Fruit fly (Drosophila melanogaster): ENCODE data around the gene Grp170.

Grp170 gene

DNA sequence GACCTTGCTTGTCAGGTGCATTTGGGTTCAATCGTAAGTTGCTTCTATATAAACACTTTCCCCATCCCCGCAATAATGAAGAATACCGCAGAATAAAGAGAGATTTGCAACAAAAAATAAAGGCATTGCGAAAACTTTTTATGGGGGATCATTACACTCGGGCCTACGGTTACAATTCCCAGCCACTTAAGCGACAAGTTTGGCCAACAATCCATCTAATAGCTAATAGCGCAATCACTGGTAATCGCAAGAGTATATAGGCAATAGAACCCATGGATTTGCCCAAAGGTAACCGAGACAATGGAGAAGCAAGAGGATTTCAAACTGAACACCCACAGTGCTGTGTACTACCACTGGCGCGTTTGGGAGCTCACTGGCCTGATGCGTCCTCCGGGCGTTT is 28.9 kb downstream of the Grp170 start, which contains the start of gene Or2a:
Gene Or2a (plus strand): TSS at position 301 of the 400 bp plus-strand sequence.
- TF ChIP-seq Hnf4 (GFP tag; optimal IDR thresholded peaks at IDR 0.05) (no peak), foxo (GFP tag; optimal IDR thresholded peaks at IDR 0.05) (no peak), Mio (GFP tag; optimal IDR thresholded peaks at IDR 0.05) (no peak), pan (optimal IDR thresholded peaks at IDR 0.05) (no peak), GATAd (GFP tag; optimal IDR thresholded peaks at IDR 0.05) (no peak), Hr78 (GFP tag; optimal IDR thresholded peaks at IDR 0.05) (no peak), tai (GFP tag; optimal IDR thresholded peaks at IDR 0.05) (no peak), Sp1 (GFP tag; optimal IDR thresholded peaks at IDR 0.05) (no peak), sage (GFP tag; optimal IDR thresholded peaks at IDR 0.05) (no peak), dsf (GFP tag; optimal IDR thresholded peaks at IDR 0.05; ENCODE audit: borderline replicate concordance) (no peak)

dm6 chrX:2244753-2245152 is 30.1 kb downstream of the Grp170 start:
- TF ChIP-seq lola (GFP tag; optimal IDR thresholded peaks at IDR 0.05), result no peak
- TF ChIP-seq dmrt93B (GFP tag; optimal IDR thresholded peaks at IDR 0.05), result no peak
- TF ChIP-seq Hnf4 (GFP tag; optimal IDR thresholded peaks at IDR 0.05), result no peak
- TF ChIP-seq ey (GFP tag; optimal IDR thresholded peaks at IDR 0.05), result no peak
- no peak for TF ChIP-seq brk (GFP tag; optimal IDR thresholded peaks at IDR 0.05)

DNA sequence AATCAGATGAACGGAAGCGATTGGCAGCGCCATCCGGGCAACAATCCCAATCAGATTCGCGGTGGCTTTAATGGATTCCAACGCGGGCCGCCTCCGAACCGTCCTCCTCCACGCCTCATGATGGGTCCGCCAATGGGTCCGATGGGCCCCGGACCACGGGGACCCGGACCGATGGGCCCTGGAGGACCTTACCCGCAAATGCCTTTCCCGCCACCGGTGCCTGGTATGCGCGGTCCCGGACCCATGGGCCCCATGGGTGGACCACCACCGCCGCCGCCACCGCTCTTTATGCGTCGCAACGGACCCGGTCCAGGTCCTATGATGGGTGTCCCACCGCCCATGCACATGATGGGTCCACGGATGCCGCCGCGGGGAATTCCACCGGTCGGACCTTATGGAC is 32.0 kb downstream of the Grp170 start:
- TF ChIP-seq Mio (GFP tag; optimal IDR thresholded peaks at IDR 0.05) (no peak), Jra (GFP tag; optimal IDR thresholded peaks at IDR 0.05) (no peak), Dfd (GFP tag; optimal IDR thresholded peaks at IDR 0.05) (peak; percentile 99), tai (GFP tag; optimal IDR thresholded peaks at IDR 0.05) (no peak)

DNA sequence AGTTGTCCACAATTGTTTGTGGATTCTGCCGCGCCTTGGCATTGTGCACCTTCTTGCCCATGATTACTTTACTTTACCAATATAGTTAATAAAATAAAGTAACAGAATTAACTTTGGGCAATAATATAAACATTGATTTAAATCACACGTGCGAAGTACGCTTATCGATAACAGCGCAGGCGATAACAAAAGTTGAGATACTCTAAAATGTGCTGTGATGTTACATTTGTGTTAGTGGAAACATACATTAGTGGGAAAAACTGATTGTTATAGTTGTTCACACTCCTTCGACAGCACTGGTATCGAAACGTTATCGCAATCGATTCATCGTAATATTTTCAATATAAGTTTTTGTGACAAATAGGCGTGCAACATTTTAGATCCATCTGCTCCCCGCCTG is 33.0 kb downstream of the Grp170 start, which contains the start of gene kz:
Gene kz (minus strand): TSS at position 194 of the 400 bp plus-strand sequence.
- no peak for TF ChIP-seq dmrt93B (GFP tag; optimal IDR thresholded peaks at IDR 0.05)
- peak; percentile 61 for TF ChIP-seq Myc (optimal IDR thresholded peaks at IDR 0.05)

dm6 chrX:2225138-2225537 is 49.7 kb downstream of the Grp170 start, which contains the start of gene pcx:
TSS of gene pcx (plus strand) at chrX:2225296.
- TF ChIP-seq Hnf4 (GFP tag; optimal IDR thresholded peaks at IDR 0.05) (no peak), Dif (GFP tag; optimal IDR thresholded peaks at IDR 0.05; ENCODE audit: partially characterized antibody) (peak; percentile 43)

DNA sequence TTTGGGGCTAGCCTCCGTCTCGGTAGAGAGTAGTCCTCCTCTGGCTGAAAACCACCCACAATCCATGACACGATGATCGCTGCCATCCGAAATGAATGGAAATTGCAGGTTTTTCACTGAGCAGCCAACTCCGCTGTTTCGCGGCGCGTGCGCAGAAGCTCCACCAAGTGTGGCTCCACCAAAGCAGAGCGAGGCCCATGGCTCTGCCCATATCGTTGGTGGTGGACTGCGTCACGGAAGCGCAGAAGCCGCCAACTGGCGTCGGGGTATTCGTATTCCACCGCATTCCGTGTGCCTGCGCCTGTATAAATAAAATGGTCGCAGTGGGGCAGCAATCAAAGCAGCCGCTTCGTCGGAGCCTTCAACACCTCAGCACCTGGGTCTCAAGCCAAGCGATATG is 51.4 kb downstream of the Grp170 start, which contains the start of gene CG14052:
Gene CG14052 (plus strand): TSS at position 301 of the 400 bp plus-strand sequence.
- no peak for TF ChIP-seq psq (GFP tag; optimal IDR thresholded peaks at IDR 0.05)
- TF ChIP-seq Dfd (GFP tag; optimal IDR thresholded peaks at IDR 0.05), result no peak
- TF ChIP-seq OdsH (GFP tag; optimal IDR thresholded peaks at IDR 0.05), result no peak
- TF ChIP-seq ey (GFP tag; optimal IDR thresholded peaks at IDR 0.05), result no peak
- no peak for TF ChIP-seq Hr83 (GFP tag; optimal IDR thresholded peaks at IDR 0.05; ENCODE audit: poor library complexity, severe bottlenecking)
- no peak for TF ChIP-seq HLH106 (tag; optimal IDR thresholded peaks at IDR 0.05)

- TF ChIP-seq Sp1 (GFP tag; optimal IDR thresholded peaks at IDR 0.05), result peak; percentile 82
- no peak for TF ChIP-seq tai (GFP tag; optimal IDR thresholded peaks at IDR 0.05)
- TF ChIP-seq br (GFP tag; optimal IDR thresholded peaks at IDR 0.05), result peak; percentile 88
- peak; percentile 78 for TF ChIP-seq rgr (GFP tag; optimal IDR thresholded peaks at IDR 0.05)
- no peak for TF ChIP-seq dsf (GFP tag; optimal IDR thresholded peaks at IDR 0.05; ENCODE audit: borderline replicate concordance)
- peak; percentile 79 for TF ChIP-seq CG32264 (GFP tag; optimal IDR thresholded peaks at IDR 0.05)
- no peak for TF ChIP-seq dmrt93B (GFP tag; optimal IDR thresholded peaks at IDR 0.05)
- no peak for TF ChIP-seq N (GFP tag; optimal IDR thresholded peaks at IDR 0.05)
- peak in 1 of 2 experiments; percentile 93 for TF ChIP-seq foxo (GFP tag; optimal IDR thresholded peaks at IDR 0.05)
- no peak for TF ChIP-seq GATAd (GFP tag; optimal IDR thresholded peaks at IDR 0.05)
- peak; percentile 40 for TF ChIP-seq Dif (GFP tag; optimal IDR thresholded peaks at IDR 0.05; ENCODE audit: partially characterized antibody)
- TF ChIP-seq CrebA (GFP tag; optimal IDR thresholded peaks at IDR 0.05; ENCODE audit: borderline replicate concordance), result no peak
- no peak for TF ChIP-seq Myc (optimal IDR thresholded peaks at IDR 0.05)
- peak; percentile 85 for TF ChIP-seq CG9705 (GFP tag; optimal IDR thresholded peaks at IDR 0.05)
- peak; percentile 95 for TF ChIP-seq fru (GFP tag; optimal IDR thresholded peaks at IDR 0.05)
- TF ChIP-seq Mio (GFP tag; optimal IDR thresholded peaks at IDR 0.05), result no peak
- peak; percentile 66 for TF ChIP-seq sv (GFP tag; optimal IDR thresholded peaks at IDR 0.05)
- no peak for TF ChIP-seq Hnf4 (GFP tag; optimal IDR thresholded peaks at IDR 0.05)
- no peak for TF ChIP-seq jim (GFP tag; optimal IDR thresholded peaks at IDR 0.05)
- TF ChIP-seq psq (GFP tag; optimal IDR thresholded peaks at IDR 0.05), result peak; percentile 93
- peak; percentile 93 for TF ChIP-seq h (GFP tag; optimal IDR thresholded peaks at IDR 0.05)
- peak; percentile 40 for TF ChIP-seq Rel (GFP tag; optimal IDR thresholded peaks at IDR 0.05)
- peak; percentile 97 for TF ChIP-seq Rel (tag; optimal IDR thresholded peaks at IDR 0.05)
- TF ChIP-seq ey (GFP tag; optimal IDR thresholded peaks at IDR 0.05), result peak; percentile 82
- TF ChIP-seq Jra (GFP tag; optimal IDR thresholded peaks at IDR 0.05), result peak; percentile 86
- no peak for TF ChIP-seq Dfd (GFP tag; optimal IDR thresholded peaks at IDR 0.05)
- TF ChIP-seq woc (GFP tag; optimal IDR thresholded peaks at IDR 0.05), result no peak
- peak; percentile 86 for TF ChIP-seq Hr83 (GFP tag; optimal IDR thresholded peaks at IDR 0.05; ENCODE audit: poor library complexity, severe bottlenecking)
- peak; percentile 63 for TF ChIP-seq OdsH (GFP tag; optimal IDR thresholded peaks at IDR 0.05)
- no peak for TF ChIP-seq lola (GFP tag; optimal IDR thresholded peaks at IDR 0.05)
- TF ChIP-seq sage (GFP tag; optimal IDR thresholded peaks at IDR 0.05), result no peak
These were observed 52.6 kb downstream of the Grp170 start, which contains the start of gene Vinc for dm6 chrX:2222181-2222790. TSS of gene Vinc (minus strand) at chrX:2222567.

All from whole organism, wandering third instar larva.